Worm (Caenorhabditis elegans) whole organism, late embryonic: ENCODE data around the gene Y57G11C.1142.
"Not testable (repeated sequence)": the region's sequence is repeated elsewhere in the genome, so short reads cannot be mapped to it uniquely, and the experiment has no call there.

ENCODE experiments used
- K09A11.1 ChIP-seq: sonication (generic microtip); optimal IDR thresholded peaks from 2 replicates; lab custom pipeline; 2017; ENCODE audit warnings: antibody characterized with exemption, mild to moderate bottlenecking, missing genetic modification characterization, missing compliant biosample characterization; ENCODE audit not compliant: insufficient read depth
- ahr-1 ChIP-seq: sonication (generic microtip); optimal IDR thresholded peaks from 2 replicates; lab custom pipeline; 2016; ENCODE audit warnings: missing genetic modification characterization, missing compliant biosample characterization
- ama-1 ChIP-seq: fragments of 150-350 bp; optimal IDR thresholded peaks from 2 replicates; lab custom pipeline; 2014
- ceh-14 ChIP-seq: sonication (generic microtip); optimal IDR thresholded peaks from 2 replicates; lab custom pipeline; 2016; ENCODE audit warnings: missing genotype, missing genetic modification characterization, missing compliant biosample characterization
- ceh-19 ChIP-seq: fragments of 200-800 bp; sonication (Bioruptor generic); optimal IDR thresholded peaks from 2 replicates; lab custom pipeline; 2018; ENCODE audit warnings: mild to moderate bottlenecking, missing genetic modification characterization, missing compliant biosample characterization
- ceh-2 ChIP-seq: sonication (generic microtip); optimal IDR thresholded peaks from 2 replicates; lab custom pipeline; 2016; ENCODE audit warnings: missing genotype, missing genetic modification characterization, missing compliant biosample characterization
- ceh-22 ChIP-seq: sonication (generic microtip); optimal IDR thresholded peaks from 2 replicates; lab custom pipeline; 2017; ENCODE audit warnings: missing biosample characterization, missing genetic modification characterization
- ceh-9 ChIP-seq: sonication (generic microtip); optimal IDR thresholded peaks from 2 replicates; lab custom pipeline; 2016; ENCODE audit warnings: mild to moderate bottlenecking, missing genetic modification characterization, inconsistent platforms, missing compliant biosample characterization
- che-1 ChIP-seq: sonication (generic microtip); optimal IDR thresholded peaks from 2 replicates; lab custom pipeline; 2016; ENCODE audit warnings: mild to moderate bottlenecking, missing genetic modification characterization, missing compliant biosample characterization
- ets-4 ChIP-seq: sonication (generic microtip); optimal IDR thresholded peaks from 2 replicates; lab custom pipeline; 2016; ENCODE audit warnings: missing genetic modification characterization, missing compliant biosample characterization
- eyg-1 ChIP-seq: sonication (generic microtip); optimal IDR thresholded peaks from 2 replicates; lab custom pipeline; 2016; ENCODE audit warnings: missing genotype, missing genetic modification characterization, missing compliant biosample characterization
- fax-1 ChIP-seq: sonication (generic microtip); optimal IDR thresholded peaks from 2 replicates; lab custom pipeline; 2016; ENCODE audit warnings: missing genotype, missing genetic modification characterization, missing compliant biosample characterization
- hlh-15 ChIP-seq: sonication (generic microtip); optimal IDR thresholded peaks from 2 replicates; lab custom pipeline; 2016; ENCODE audit warnings: missing genetic modification characterization, missing compliant biosample characterization
- hlh-6 ChIP-seq: sonication (generic microtip); optimal IDR thresholded peaks from 2 replicates; lab custom pipeline; 2016; ENCODE audit warnings: missing genotype, missing genetic modification characterization, missing compliant biosample characterization
- lim-6 ChIP-seq: sonication (generic microtip); optimal IDR thresholded peaks from 2 replicates; lab custom pipeline; 2016; ENCODE audit warnings: missing genetic modification characterization, missing compliant biosample characterization
- nfya-1 ChIP-seq: sonication (generic microtip); optimal IDR thresholded peaks from 2 replicates; lab custom pipeline; 2017; ENCODE audit warnings: missing genetic modification characterization, mild to moderate bottlenecking, missing compliant biosample characterization, antibody characterized with exemption, moderate library complexity
- nhr-11 ChIP-seq: fragments of 150-350 bp; optimal IDR thresholded peaks from 2 replicates; lab custom pipeline; 2014; ENCODE audit warnings: missing biosample characterization, missing genetic modification characterization
- nhr-232 ChIP-seq: sonication (generic microtip); optimal IDR thresholded peaks from 2 replicates; lab custom pipeline; 2016; ENCODE audit warnings: missing genetic modification characterization, missing compliant biosample characterization
- odd-2 ChIP-seq: sonication (generic microtip); optimal IDR thresholded peaks from 2 replicates; lab custom pipeline; 2017; ENCODE audit warnings: antibody characterized with exemption, mild to moderate bottlenecking, missing genetic modification characterization, missing compliant biosample characterization
- pat-9 ChIP-seq: fragments of 200-800 bp; sonication (Bioruptor generic); optimal IDR thresholded peaks from 2 replicates; lab custom pipeline; 2018; ENCODE audit warnings: mild to moderate bottlenecking, missing genetic modification characterization, moderate library complexity, missing compliant biosample characterization
- pax-1 ChIP-seq: fragments of 150-350 bp; optimal IDR thresholded peaks from 2 replicates; lab custom pipeline; 2014; ENCODE audit warnings: missing biosample characterization, missing genetic modification characterization
- pha-4 ChIP-seq: fragments of 150-350 bp; optimal IDR thresholded peaks from 2 replicates; lab custom pipeline; 2018; ENCODE audit warnings: missing biosample characterization, missing genetic modification reagents, missing genetic modification characterization
- ref-2 ChIP-seq: sonication (generic microtip); optimal IDR thresholded peaks from 2 replicates; lab custom pipeline; 2016; ENCODE audit warnings: missing genetic modification characterization, missing compliant biosample characterization
- sox-4 ChIP-seq: sonication (generic microtip); optimal IDR thresholded peaks from 2 replicates; lab custom pipeline; 2017; ENCODE audit warnings: mild to moderate bottlenecking, missing genetic modification characterization, inconsistent platforms, missing compliant biosample characterization
- syd-9 ChIP-seq: sonication (generic microtip); optimal IDR thresholded peaks from 2 replicates; lab custom pipeline; 2016; ENCODE audit warnings: mild to moderate bottlenecking, missing genetic modification characterization, moderate library complexity, missing compliant biosample characterization
- tbx-2 ChIP-seq: sonication (generic microtip); optimal IDR thresholded peaks from 2 replicates; lab custom pipeline; 2016; ENCODE audit warnings: missing genetic modification characterization, missing compliant biosample characterization
- tbx-7 ChIP-seq: sonication (generic microtip); optimal IDR thresholded peaks from 2 replicates; lab custom pipeline; 2016; ENCODE audit warnings: missing genotype, missing genetic modification characterization, missing compliant biosample characterization
- unc-3 ChIP-seq, 2 experiments: fragments of 200-800 bp in 1 of 2; sonication (Bioruptor generic) in 1 of 2; sonication (generic microtip) in 1 of 2; conservative IDR thresholded peaks in 1 of 2; optimal IDR thresholded peaks in 1 of 2; 2 replicates each; pipeline versions ENCODE4 v1.3.6 to Lab custom; 2016 to 2022; ENCODE audit warnings: missing compliant biosample characterization in 2 of 2, missing genetic modification characterization in 2 of 2, missing genetic modification reagents in 1 of 2
- unc-42 ChIP-seq: sonication (generic microtip); optimal IDR thresholded peaks from 2 replicates; lab custom pipeline; 2016; ENCODE audit warnings: missing genotype, missing genetic modification characterization, missing compliant biosample characterization
- unc-55 ChIP-seq: sonication (generic microtip); optimal IDR thresholded peaks from 2 replicates; lab custom pipeline; 2017; ENCODE audit warnings: missing biosample characterization, missing genetic modification reagents, missing genetic modification characterization
- unc-86 ChIP-seq: sonication (generic microtip); optimal IDR thresholded peaks from 2 replicates; lab custom pipeline; 2016; ENCODE audit warnings: missing genetic modification characterization, missing compliant biosample characterization

Gene Y57G11C.1142

ce11 chrIV:14773280-14774071 lies 28.9 kb upstream of the Y57G11C.1142 start, which contains the start of gene Y57G11C.36:
Gene Y57G11C.36, minus strand, starts transcription at chrIV:14773781.
- TF ChIP-seq eyg-1 (tag; lab: Kevin White, UChicago): no peak
- TF ChIP-seq syd-9 (tag; lab: Kevin White, UChicago): no peak
- no peak for TF ChIP-seq ref-2
- no peak for TF ChIP-seq unc-86
- TF ChIP-seq pha-4 (tag; lab: Kevin White, UChicago): no peak
- TF ChIP-seq lim-6 (tag; lab: Kevin White, UChicago): no peak
- no peak for TF ChIP-seq ahr-1 (tag; lab: Kevin White, UChicago)
- no peak for TF ChIP-seq unc-3 (GFP tag; conservative IDR thresholded peaks at IDR 0.05; lab: Robert Waterston, UW)
- TF ChIP-seq unc-3 (tag; optimal IDR thresholded peaks at IDR 0.05; lab: Kevin White, UChicago): no peak
- TF ChIP-seq unc-55: no peak

ce11 chrIV:14774454-14774853 lies 28.0 kb upstream of the Y57G11C.1142 start, which contains the start of gene Y57G11C.51:
Gene Y57G11C.51, minus strand, starts transcription at chrIV:14774554.
- TF ChIP-seq hlh-6, K09A11.1, nhr-11 (tag; lab: Kevin White, UChicago): not testable (repeated sequence)

- TF ChIP-seq tbx-2 (tag; lab: Kevin White, UChicago) (no peak), ceh-2 (tag; lab: Kevin White, UChicago) (no peak), sox-4 (tag; lab: Kevin White, UChicago) (no peak), ets-4 (tag; lab: Kevin White, UChicago) (no peak), ceh-22 (no peak)
Measured at ce11 chrIV:14781537-14781936, 20.9 kb upstream of the Y57G11C.1142 start, which contains the start of gene Y57G11C.8. Gene Y57G11C.8, plus strand, starts transcription at chrIV:14781837.

ce11 chrIV:14782211-14782610 lies 20.2 kb upstream of the Y57G11C.1142 start, which contains the start of gene Y57G11C.1130:
Gene Y57G11C.1130, plus strand, starts transcription at chrIV:14782511.
- TF ChIP-seq tbx-7 (tag; lab: Kevin White, UChicago): no peak
- TF ChIP-seq pat-9 (tag; lab: Kevin White, UChicago): no peak
- TF ChIP-seq nhr-232: no peak
- no peak for TF ChIP-seq fax-1 (tag; lab: Kevin White, UChicago)

ce11 chrIV:14784481-14784880 lies 17.9 kb upstream of the Y57G11C.1142 start, which contains the start of gene nlp-56:
Gene nlp-56, minus strand, starts transcription at chrIV:14784737.
- TF ChIP-seq ceh-2 (tag; lab: Kevin White, UChicago) (no peak), unc-86 (no peak), ceh-14 (tag; lab: Kevin White, UChicago) (no peak), ama-1 (lab: Kevin White, UChicago) (no peak), unc-55 (no peak)
- TF ChIP-seq, all 69 proteins: peak for 0

- peak; percentile 51 for TF ChIP-seq unc-42 (tag; lab: Kevin White, UChicago)
- TF ChIP-seq nfya-1 (tag; lab: Kevin White, UChicago): peak; percentile 60
- TF ChIP-seq odd-2 (tag; lab: Kevin White, UChicago): no peak
- peak; percentile 42 for TF ChIP-seq unc-55
- TF ChIP-seq ceh-9 (tag; lab: Kevin White, UChicago): no peak
- TF ChIP-seq che-1 (tag; lab: Kevin White, UChicago): no peak
- TF ChIP-seq sox-4 (tag; lab: Kevin White, UChicago): no peak
- no peak for TF ChIP-seq hlh-15 (tag; lab: Kevin White, UChicago)
- peak; percentile 11 for TF ChIP-seq ceh-19 (GFP tag; lab: Kevin White, UChicago)
- TF ChIP-seq pax-1 (tag; lab: Kevin White, UChicago): no peak
- no peak for TF ChIP-seq ama-1 (lab: Kevin White, UChicago)
Measured at ce11 chrIV:14786374-14787136, 15.9 kb upstream of the Y57G11C.1142 start, which contains the start of gene melo-1. Gene melo-1, plus strand, starts transcription at chrIV:14787031.
